Worm (Caenorhabditis elegans) whole organism, young adult: ENCODE measurements around the gene Y50E8A.5.

ENCODE experiments used
- B0035.1 ChIP-seq: sonication (generic microtip); optimal IDR thresholded peaks from 2 replicates; lab custom pipeline; 2016; ENCODE audit warnings: missing genetic modification characterization, mild to moderate bottlenecking, missing compliant biosample characterization, missing genotype, missing genetic modification reagents
- ama-1 ChIP-seq, 3 experiments: fragments of 150-350 bp in 1 of 3; sonication (generic microtip) in 2 of 3; optimal IDR thresholded peaks; 2 replicates each; lab custom pipeline; 2014 to 2018; ENCODE audit warnings: missing biosample characterization in 2 of 3, missing genetic modification characterization in 2 of 3, missing genetic modification reagents in 2 of 3
- cebp-2 ChIP-seq: fragments of 200-800 bp; sonication (Bioruptor generic); IDR thresholded peaks from 2 replicates; pipeline ENCODE4 v1.3.6; 2022; ENCODE audit warnings: missing genetic modification characterization, missing compliant biosample characterization
- ets-4 ChIP-seq: fragments of 200-800 bp; sonication (Bioruptor generic); optimal IDR thresholded peaks from 2 replicates; lab custom pipeline; 2018; ENCODE audit warnings: mild to moderate bottlenecking, missing genetic modification characterization, missing compliant biosample characterization
- nfya-2 ChIP-seq: fragments of 200-800 bp; sonication (Bioruptor generic); IDR thresholded peaks from 2 replicates; pipeline ENCODE4 v1.3.6; 2022; ENCODE audit warnings: missing genetic modification reagents, missing genetic modification characterization, missing compliant biosample characterization
- nhr-179 ChIP-seq: sonication (generic microtip); optimal IDR thresholded peaks from 2 replicates; lab custom pipeline; 2016; ENCODE audit warnings: mild to moderate bottlenecking, missing genetic modification characterization, missing compliant biosample characterization
- nhr-27 ChIP-seq: fragments of 200-800 bp; sonication (Bioruptor generic); optimal IDR thresholded peaks from 2 replicates; lab custom pipeline; 2018; ENCODE audit warnings: mild to moderate bottlenecking, missing genetic modification characterization, moderate library complexity, missing compliant biosample characterization
- unc-62 ChIP-seq: fragments of 150-350 bp; optimal IDR thresholded peaks from 2 replicates; lab custom pipeline; 2014; ENCODE audit warnings: missing biosample characterization, missing genetic modification reagents, missing genetic modification characterization

DNA sequence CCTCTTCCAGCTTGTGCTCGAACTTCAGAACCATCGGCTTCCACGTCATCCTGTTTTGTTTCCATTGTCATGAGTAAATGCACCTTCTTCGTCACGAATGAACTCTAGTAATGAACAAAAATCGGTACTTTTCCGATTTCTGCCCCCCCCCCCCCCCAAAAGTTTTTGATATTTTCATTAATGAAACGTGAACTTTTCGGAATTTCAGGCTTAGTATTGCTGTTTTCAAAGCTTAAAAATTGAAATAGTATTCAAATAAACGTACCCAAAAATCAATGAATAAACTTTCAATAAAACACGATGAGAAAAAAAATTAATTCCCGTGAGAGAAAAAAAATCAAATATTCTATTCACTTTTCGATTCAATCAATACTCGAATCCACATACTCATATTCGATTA lies 42.9 kb upstream of the Y50E8A.5 start, which contains the start of the genes scrm-7 and Y50E8A.10:
- no peak for TF ChIP-seq ama-1 (optimal IDR thresholded peaks at IDR 0.05; lab: Kevin White, UChicago)
- no peak for TF ChIP-seq ama-1 (GFP tag; optimal IDR thresholded peaks at IDR 0.05; lab: Kevin White, UChicago)
- no peak for TF ChIP-seq nhr-27
- TF ChIP-seq unc-62 (GFP tag; lab: Kevin White, UChicago) = no peak
- TF ChIP-seq nfya-2 (GFP tag; lab: Robert Waterston, UW) = no peak
- TF ChIP-seq B0035.1 (tag; lab: Kevin White, UChicago) = no peak
- TF ChIP-seq ets-4 (GFP tag; lab: Kevin White, UChicago) = no peak
- no peak for TF ChIP-seq cebp-2 (GFP tag; lab: Robert Waterston, UW)
- no peak for TF ChIP-seq nhr-179 (tag; lab: Kevin White, UChicago)
